Worm (Caenorhabditis elegans): ENCODE data around the gene M02B7.2.

The M02B7.2 gene

DNA sequence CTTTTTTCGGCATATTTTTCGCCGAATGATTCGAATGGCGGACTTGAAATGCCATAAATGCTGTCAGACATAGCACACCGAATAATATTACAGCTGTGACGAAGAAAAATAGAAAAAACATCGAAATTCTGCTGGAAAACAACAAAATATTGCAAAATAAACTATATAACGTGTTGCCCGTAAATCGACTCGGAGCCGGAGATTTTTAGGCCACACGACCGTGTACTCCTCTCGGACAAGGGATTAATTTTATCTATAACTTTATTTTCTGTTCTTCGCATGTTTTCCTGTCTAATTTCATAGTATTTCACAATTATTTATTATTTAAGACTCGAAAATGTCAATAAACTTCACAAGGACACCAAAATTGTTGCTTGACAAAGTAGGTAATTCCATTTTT is at the start of gene M02B7.2, which contains the start of gene algn-14:
Gene M02B7.2 (plus strand): TSS at position 330 of the 400 bp plus-strand sequence.
Gene algn-14 (minus strand): TSS at position 175 of the 400 bp plus-strand sequence.
- TF ChIP-seq ceh-30 (tag; optimal IDR thresholded peaks at IDR 0.05), result no peak
- peak; percentile 60 for TF ChIP-seq zip-5 (tag; optimal IDR thresholded peaks at IDR 0.05)
- TF ChIP-seq eyg-1 (tag; optimal IDR thresholded peaks at IDR 0.05), result no peak
- peak; percentile 1 for TF ChIP-seq fax-1 (tag; optimal IDR thresholded peaks at IDR 0.05)
- peak; percentile 62 for TF ChIP-seq ets-4 (tag; optimal IDR thresholded peaks at IDR 0.05)
- TF ChIP-seq sdc-2 (tag; optimal IDR thresholded peaks at IDR 0.05), result peak; percentile 1
- TF ChIP-seq unc-42 (tag; optimal IDR thresholded peaks at IDR 0.05), result peak; percentile 47
- TF ChIP-seq rnt-1 (tag; optimal IDR thresholded peaks at IDR 0.05), result peak; percentile 40
- peak; percentile 42 for TF ChIP-seq mec-3 (tag; optimal IDR thresholded peaks at IDR 0.05; ENCODE audit: borderline replicate concordance)
- no peak for TF ChIP-seq unc-3 (GFP tag; conservative IDR thresholded peaks at IDR 0.05)
- TF ChIP-seq unc-3 (tag; optimal IDR thresholded peaks at IDR 0.05), result no peak
- TF ChIP-seq ama-1 (optimal IDR thresholded peaks at IDR 0.05), result no peak
- TF ChIP-seq hlh-13 (GFP tag; optimal IDR thresholded peaks at IDR 0.05), result no peak
- TF ChIP-seq ceh-48 (tag; optimal IDR thresholded peaks at IDR 0.05), result no peak
- peak; percentile 11 for TF ChIP-seq nfya-1 (tag; optimal IDR thresholded peaks at IDR 0.05)
- no peak for TF ChIP-seq unc-55 (GFP tag; optimal IDR thresholded peaks at IDR 0.05)
- TF ChIP-seq ceh-31 (tag; optimal IDR thresholded peaks at IDR 0.05), result peak; percentile 88
- TF ChIP-seq C08G9.2 (tag; optimal IDR thresholded peaks at IDR 0.05), result peak; percentile 83
- peak; percentile 73 for TF ChIP-seq tbx-7 (tag; optimal IDR thresholded peaks at IDR 0.05)
- TF ChIP-seq ref-2 (tag; optimal IDR thresholded peaks at IDR 0.05), result peak; percentile 70
- peak; percentile 77 for TF ChIP-seq ceh-2 (tag; optimal IDR thresholded peaks at IDR 0.05)
- peak; percentile 76 for TF ChIP-seq tbx-2 (tag; optimal IDR thresholded peaks at IDR 0.05)
- TF ChIP-seq elt-2 (tag; optimal IDR thresholded peaks at IDR 0.05), result peak; percentile 37
- peak; percentile 71 for TF ChIP-seq hlh-8 (tag; optimal IDR thresholded peaks at IDR 0.05)

- no peak for TF ChIP-seq pat-9 (tag; optimal IDR thresholded peaks at IDR 0.05)
- no peak for TF ChIP-seq K02D7.2 (tag; optimal IDR thresholded peaks at IDR 0.05)
- no peak for TF ChIP-seq nfya-1 (tag; optimal IDR thresholded peaks at IDR 0.05)
- no peak for TF ChIP-seq ceh-2 (tag; optimal IDR thresholded peaks at IDR 0.05)
- TF ChIP-seq eyg-1 (tag; optimal IDR thresholded peaks at IDR 0.05), result no peak
- no peak for TF ChIP-seq Y22D7AL.16 (tag; optimal IDR thresholded peaks at IDR 0.05)
- TF ChIP-seq ceh-9 (tag; optimal IDR thresholded peaks at IDR 0.05), result no peak
- TF ChIP-seq hlh-13 (GFP tag; optimal IDR thresholded peaks at IDR 0.05), result no peak
- no peak for TF ChIP-seq gmeb-2 (tag; optimal IDR thresholded peaks at IDR 0.05)
- TF ChIP-seq fax-1 (tag; optimal IDR thresholded peaks at IDR 0.05), result no peak
- TF ChIP-seq fkh-6 (tag; optimal IDR thresholded peaks at IDR 0.05), result no peak
- TF ChIP-seq dmd-4 (tag; optimal IDR thresholded peaks at IDR 0.05; ENCODE audit: borderline replicate concordance), result no peak
Measured at ce11 chrIV:3755355-3755754, 48.0 kb upstream of the M02B7.2 start, which contains the start of gene Y37E11AR.7. Gene Y37E11AR.7, minus strand, starts transcription at chrIV:3755455.

- no peak for TF ChIP-seq hlh-15 (tag; optimal IDR thresholded peaks at IDR 0.05)
- no peak for TF ChIP-seq K02D7.2 (tag; optimal IDR thresholded peaks at IDR 0.05)
Measured at ce11 chrIV:3755921-3756320, 47.5 kb upstream of the M02B7.2 start, which contains the start of gene best-20. Gene best-20, plus strand, starts transcription at chrIV:3756221.

- no peak for TF ChIP-seq pag-3 (tag; optimal IDR thresholded peaks at IDR 0.05; ENCODE audit: borderline replicate concordance)
- peak; percentile 57 for TF ChIP-seq unc-55 (GFP tag; optimal IDR thresholded peaks at IDR 0.05)
Measured at ce11 chrIV:3759823-3760222, 43.6 kb upstream of the M02B7.2 start.

DNA sequence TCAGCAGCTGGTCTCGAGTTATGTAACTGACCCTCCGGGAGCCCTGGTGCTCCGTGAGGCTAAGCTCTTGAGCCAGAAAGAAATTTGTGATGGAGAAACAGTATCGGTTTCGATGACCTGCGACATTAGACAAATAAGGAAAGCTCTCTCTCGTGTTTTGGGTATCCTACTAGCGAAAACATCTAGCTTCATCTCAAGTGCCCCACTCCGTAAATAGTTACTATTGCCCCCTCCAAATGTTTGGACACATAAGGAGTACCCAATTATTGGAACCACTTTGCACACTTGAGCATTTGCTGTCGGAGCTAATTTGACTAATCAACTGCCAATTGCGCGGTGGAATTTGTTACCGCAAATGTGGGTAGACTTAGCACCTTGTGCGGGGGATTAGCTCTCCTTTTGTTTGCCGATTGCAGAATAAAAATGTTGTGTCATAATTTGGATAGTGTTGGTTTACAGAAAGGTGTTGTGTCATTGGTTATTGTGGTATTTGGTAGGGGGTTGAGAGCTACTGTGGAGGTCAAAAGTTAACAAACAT is 39.3 kb upstream of the M02B7.2 start:
- TF ChIP-seq tbx-2 (tag; optimal IDR thresholded peaks at IDR 0.05), result peak; percentile 69
- no peak for TF ChIP-seq ceh-18 (tag; optimal IDR thresholded peaks at IDR 0.05)
- TF ChIP-seq dve-1 (tag; optimal IDR thresholded peaks at IDR 0.05), result no peak
- TF ChIP-seq lin-11 (tag; optimal IDR thresholded peaks at IDR 0.05), result no peak
- TF ChIP-seq nfya-1 (tag; optimal IDR thresholded peaks at IDR 0.05), result no peak
- no peak for TF ChIP-seq ztf-16 (tag; optimal IDR thresholded peaks at IDR 0.05)
- TF ChIP-seq ceh-14 (tag; optimal IDR thresholded peaks at IDR 0.05), result no peak
- peak; percentile 43 for TF ChIP-seq ama-1 (optimal IDR thresholded peaks at IDR 0.05)
- peak; percentile 39 for TF ChIP-seq unc-42 (tag; optimal IDR thresholded peaks at IDR 0.05)
- TF ChIP-seq ceh-22 (tag; optimal IDR thresholded peaks at IDR 0.05), result peak; percentile 60
- peak; percentile 34 for TF ChIP-seq ref-2 (tag; optimal IDR thresholded peaks at IDR 0.05)
- no peak for TF ChIP-seq K02D7.2 (tag; optimal IDR thresholded peaks at IDR 0.05)
